Worm (Caenorhabditis elegans) whole organism, young adult: ENCODE data around the gene die-1.

ENCODE experiments used
- B0336.3 ChIP-seq: fragments of 200-800 bp; sonication (Bioruptor generic); IDR thresholded peaks from 2 replicates; pipeline ENCODE4 v1.3.6; 2022; ENCODE audit warnings: missing genetic modification characterization, missing compliant biosample characterization
- C17E4.6 ChIP-seq: fragments of 200-800 bp; sonication (Bioruptor generic); IDR thresholded peaks from 2 replicates; pipeline ENCODE4 v1.3.6; 2022; ENCODE audit warnings: missing genetic modification reagents, missing genetic modification characterization, missing compliant biosample characterization
- F10E7.11 ChIP-seq: sonication (generic microtip); optimal IDR thresholded peaks from 2 replicates; lab custom pipeline; 2017; ENCODE audit warnings: mild to moderate bottlenecking, missing genetic modification characterization, moderate library complexity, missing compliant biosample characterization
- F23B12.7 ChIP-seq: sonication (generic microtip); optimal IDR thresholded peaks from 2 replicates; lab custom pipeline; 2017; ENCODE audit warnings: missing genetic modification characterization, mild to moderate bottlenecking, missing compliant biosample characterization, antibody characterized with exemption, moderate library complexity; ENCODE audit not compliant: insufficient read depth
- F33H1.4 ChIP-seq: fragments of 200-800 bp; sonication (Bioruptor generic); IDR thresholded peaks from 2 replicates; pipeline ENCODE4 v1.3.6; 2022; ENCODE audit warnings: missing genetic modification reagents, missing genetic modification characterization, missing compliant biosample characterization
- F39B2.1 ChIP-seq: fragments of 200-800 bp; sonication (Bioruptor generic); IDR thresholded peaks from 2 replicates; pipeline ENCODE4 v1.3.6; 2022; ENCODE audit warnings: missing genetic modification reagents, missing genetic modification characterization, missing compliant biosample characterization
- F57A8.1 ChIP-seq: fragments of 200-800 bp; sonication (Bioruptor generic); optimal IDR thresholded peaks from 2 replicates; lab custom pipeline; 2018; ENCODE audit warnings: mild to moderate bottlenecking, missing genetic modification characterization, moderate library complexity, missing compliant biosample characterization
- K11D2.4 ChIP-seq: fragments of 200-800 bp; sonication (Bioruptor generic); IDR thresholded peaks from 2 replicates; pipeline ENCODE4 v1.3.6; 2022; ENCODE audit warnings: missing genetic modification reagents, missing genetic modification characterization, missing compliant biosample characterization
- K12H6.12 ChIP-seq: fragments of 200-800 bp; sonication (Bioruptor generic); optimal IDR thresholded peaks from 2 replicates; lab custom pipeline; 2018; ENCODE audit warnings: mild to moderate bottlenecking, missing genetic modification characterization, missing compliant biosample characterization
- T26A5.8 ChIP-seq: sonication (generic microtip); optimal IDR thresholded peaks from 2 replicates; lab custom pipeline; 2016; ENCODE audit warnings: missing genetic modification characterization, missing compliant biosample characterization
- Y53F4B.3 ChIP-seq: fragments of 200-800 bp; sonication (Bioruptor generic); IDR thresholded peaks from 2 replicates; pipeline ENCODE4 v1.3.6; 2022; ENCODE audit warnings: missing genetic modification reagents, missing genetic modification characterization, missing compliant biosample characterization
- Y67H2A.10 ChIP-seq: fragments of 200-800 bp; sonication (Bioruptor generic); conservative IDR thresholded peaks from 2 replicates; pipeline ENCODE4 v1.3.6; 2022; ENCODE audit warnings: missing genetic modification reagents, missing genetic modification characterization, missing compliant biosample characterization
- Y95B8A.8 ChIP-seq: fragments of 200-800 bp; sonication (Bioruptor generic); IDR thresholded peaks from 2 replicates; pipeline ENCODE4 v1.3.6; 2022; ENCODE audit warnings: missing genetic modification reagents, missing genetic modification characterization, missing compliant biosample characterization
- akir-1 ChIP-seq: fragments of 200-800 bp; sonication (Bioruptor generic); optimal IDR thresholded peaks from 2 replicates; lab custom pipeline; 2018; ENCODE audit warnings: mild to moderate bottlenecking, missing genetic modification characterization, moderate library complexity, missing compliant biosample characterization
- ama-1 ChIP-seq, 3 experiments: fragments of 150-350 bp in 1 of 3; sonication (generic microtip) in 2 of 3; optimal IDR thresholded peaks; 2 replicates each; lab custom pipeline; 2014 to 2018; ENCODE audit warnings: missing biosample characterization in 2 of 3, missing genetic modification characterization in 2 of 3, missing genetic modification reagents in 2 of 3
- atf-7 ChIP-seq: sonication (generic microtip); optimal IDR thresholded peaks from 2 replicates; lab custom pipeline; 2017; ENCODE audit warnings: mild to moderate bottlenecking, missing genetic modification characterization, missing compliant biosample characterization
- attf-5 ChIP-seq: fragments of 200-800 bp; sonication (Bioruptor generic); optimal IDR thresholded peaks from 2 replicates; lab custom pipeline; 2018; ENCODE audit warnings: mild to moderate bottlenecking, missing genetic modification characterization, missing compliant biosample characterization
- cebp-1 ChIP-seq, 2 experiments: fragments of 200-800 bp in 1 of 2; sonication (Bioruptor generic) in 1 of 2; sonication (generic microtip) in 1 of 2; IDR thresholded peaks in 1 of 2; optimal IDR thresholded peaks in 1 of 2; 2 replicates each; pipeline versions ENCODE4 v1.3.6 to Lab custom; 2017 to 2022; ENCODE audit warnings: missing compliant biosample characterization in 2 of 2, missing genetic modification characterization in 2 of 2, mild to moderate bottlenecking in 1 of 2, missing genetic modification reagents in 1 of 2, moderate library complexity in 1 of 2
- chd-7 ChIP-seq: sonication (generic microtip); optimal IDR thresholded peaks from 2 replicates; lab custom pipeline; 2016; ENCODE audit warnings: mild to moderate bottlenecking, missing genetic modification characterization, moderate library complexity, missing compliant biosample characterization
- die-1 ChIP-seq: sonication (generic microtip); optimal IDR thresholded peaks from 2 replicates; lab custom pipeline; 2016; ENCODE audit warnings: missing genotype, mild to moderate bottlenecking, missing genetic modification characterization, missing compliant biosample characterization
- dox-1 ChIP-seq: fragments of 200-800 bp; sonication (Bioruptor generic); IDR thresholded peaks from 2 replicates; pipeline ENCODE4 v1.3.6; 2022; ENCODE audit warnings: missing genetic modification reagents, missing genetic modification characterization, missing compliant biosample characterization
- dpl-1 ChIP-seq: fragments of 150-350 bp; optimal IDR thresholded peaks from 2 replicates; lab custom pipeline; 2014; ENCODE audit warnings: missing biosample characterization, missing genetic modification reagents, missing genetic modification characterization
- egl-18 ChIP-seq: fragments of 200-800 bp; sonication (Bioruptor generic); IDR thresholded peaks from 2 replicates; pipeline ENCODE4 v1.3.6; 2022; ENCODE audit warnings: missing genetic modification reagents, missing genetic modification characterization, missing compliant biosample characterization
- egrh-3 ChIP-seq: fragments of 200-800 bp; sonication (Bioruptor generic); IDR thresholded peaks from 2 replicates; pipeline ENCODE4 v1.3.6; 2022; ENCODE audit warnings: missing genetic modification reagents, missing genetic modification characterization, missing compliant biosample characterization
- hmg-1.2 ChIP-seq: fragments of 200-800 bp; sonication (Bioruptor generic); IDR thresholded peaks from 2 replicates; pipeline ENCODE4 v1.3.6; 2022; ENCODE audit warnings: missing genetic modification reagents, missing genetic modification characterization, missing compliant biosample characterization
- hmg-20 ChIP-seq: fragments of 200-800 bp; sonication (Bioruptor generic); IDR thresholded peaks from 2 replicates; pipeline ENCODE4 v1.3.6; 2022; ENCODE audit warnings: missing genetic modification reagents, missing genetic modification characterization, missing compliant biosample characterization
- hrde-1 ChIP-seq: sonication (generic microtip); optimal IDR thresholded peaks from 2 replicates; lab custom pipeline; 2016; ENCODE audit warnings: missing genetic modification characterization, mild to moderate bottlenecking, missing compliant biosample characterization, moderate library complexity, missing genotype, missing genetic modification reagents, borderline replicate concordance
- lag-1 ChIP-seq: fragments of 200-800 bp; sonication (Bioruptor generic); IDR thresholded peaks from 2 replicates; pipeline ENCODE4 v1.3.6; 2022; ENCODE audit warnings: missing genetic modification reagents, missing genetic modification characterization, missing compliant biosample characterization
- lin-26 ChIP-seq: fragments of 200-800 bp; sonication (Bioruptor generic); IDR thresholded peaks from 2 replicates; pipeline ENCODE4 v1.3.6; 2022; ENCODE audit warnings: missing genetic modification reagents, missing genetic modification characterization, missing compliant biosample characterization
- lin-40 ChIP-seq: sonication (generic microtip); optimal IDR thresholded peaks from 2 replicates; lab custom pipeline; 2016; ENCODE audit warnings: missing genetic modification characterization, mild to moderate bottlenecking, missing compliant biosample characterization, missing genotype, missing genetic modification reagents
- lir-1 ChIP-seq: fragments of 200-800 bp; sonication (Bioruptor generic); conservative IDR thresholded peaks from 2 replicates; pipeline ENCODE4 v1.3.6; 2022; ENCODE audit warnings: missing genetic modification reagents, missing genetic modification characterization, missing compliant biosample characterization
- mcd-1 ChIP-seq: fragments of 200-800 bp; sonication (Bioruptor generic); IDR thresholded peaks from 2 replicates; pipeline ENCODE4 v1.3.6; 2022; ENCODE audit warnings: missing genetic modification reagents, missing genetic modification characterization, missing compliant biosample characterization
- mes-4 ChIP-seq: sonication (generic microtip); optimal IDR thresholded peaks from 2 replicates; lab custom pipeline; 2016; ENCODE audit warnings: missing genotype, missing genetic modification characterization, missing compliant biosample characterization
- mxl-1 ChIP-seq: sonication (generic microtip); optimal IDR thresholded peaks from 2 replicates; lab custom pipeline; 2016; ENCODE audit warnings: missing genetic modification characterization, missing compliant biosample characterization
- nfya-2 ChIP-seq: fragments of 200-800 bp; sonication (Bioruptor generic); IDR thresholded peaks from 2 replicates; pipeline ENCODE4 v1.3.6; 2022; ENCODE audit warnings: missing genetic modification reagents, missing genetic modification characterization, missing compliant biosample characterization
- nfyb-1 ChIP-seq: fragments of 200-800 bp; sonication (Bioruptor generic); IDR thresholded peaks from 2 replicates; pipeline ENCODE4 v1.3.6; 2022; ENCODE audit warnings: missing genetic modification reagents, missing genetic modification characterization, missing compliant biosample characterization
- nhr-179 ChIP-seq: sonication (generic microtip); optimal IDR thresholded peaks from 2 replicates; lab custom pipeline; 2016; ENCODE audit warnings: mild to moderate bottlenecking, missing genetic modification characterization, missing compliant biosample characterization
- pbrm-1 ChIP-seq: fragments of 200-800 bp; sonication (Bioruptor generic); IDR thresholded peaks from 2 replicates; pipeline ENCODE4 v1.3.6; 2022; ENCODE audit warnings: missing genetic modification reagents, missing genetic modification characterization, missing compliant biosample characterization
- rpc-1 ChIP-seq, 2 experiments: fragments of 150-350 bp in 1 of 2; sonication (generic microtip) in 1 of 2; optimal IDR thresholded peaks; 2 replicates each; lab custom pipeline; 2014 to 2018; ENCODE audit warnings: missing biosample characterization in 1 of 2, missing genetic modification characterization in 1 of 2, missing genetic modification reagents in 1 of 2, missing genotype in 1 of 2
- somi-1 ChIP-seq: fragments of 200-800 bp; sonication (Bioruptor generic); optimal IDR thresholded peaks from 2 replicates; lab custom pipeline; 2018; ENCODE audit warnings: mild to moderate bottlenecking, missing genetic modification characterization, missing compliant biosample characterization
- tlf-1 ChIP-seq: fragments of 200-800 bp; sonication (Bioruptor generic); optimal IDR thresholded peaks from 2 replicates; lab custom pipeline; 2018; ENCODE audit warnings: mild to moderate bottlenecking, missing genetic modification characterization, missing compliant biosample characterization
- unc-62 ChIP-seq: fragments of 150-350 bp; optimal IDR thresholded peaks from 2 replicates; lab custom pipeline; 2014; ENCODE audit warnings: missing biosample characterization, missing genetic modification reagents, missing genetic modification characterization
- zfh-2 ChIP-seq: fragments of 200-800 bp; sonication (Bioruptor generic); conservative IDR thresholded peaks from 2 replicates; pipeline ENCODE4 v1.3.6; 2022; ENCODE audit warnings: missing genetic modification reagents, missing genetic modification characterization, missing compliant biosample characterization
- ztf-26 ChIP-seq: sonication (generic microtip); optimal IDR thresholded peaks from 2 replicates; lab custom pipeline; 2017; ENCODE audit warnings: missing genetic modification characterization, missing compliant biosample characterization
- ztf-3 ChIP-seq: fragments of 200-800 bp; sonication (Bioruptor generic); optimal IDR thresholded peaks from 2 replicates; lab custom pipeline; 2018; ENCODE audit warnings: mild to moderate bottlenecking, missing genetic modification characterization, missing compliant biosample characterization
- ztf-6 ChIP-seq: fragments of 200-800 bp; sonication (Bioruptor generic); IDR thresholded peaks from 2 replicates; pipeline ENCODE4 v1.3.6; 2022; ENCODE audit warnings: missing genetic modification reagents, missing genetic modification characterization, missing compliant biosample characterization

The die-1 gene

DNA sequence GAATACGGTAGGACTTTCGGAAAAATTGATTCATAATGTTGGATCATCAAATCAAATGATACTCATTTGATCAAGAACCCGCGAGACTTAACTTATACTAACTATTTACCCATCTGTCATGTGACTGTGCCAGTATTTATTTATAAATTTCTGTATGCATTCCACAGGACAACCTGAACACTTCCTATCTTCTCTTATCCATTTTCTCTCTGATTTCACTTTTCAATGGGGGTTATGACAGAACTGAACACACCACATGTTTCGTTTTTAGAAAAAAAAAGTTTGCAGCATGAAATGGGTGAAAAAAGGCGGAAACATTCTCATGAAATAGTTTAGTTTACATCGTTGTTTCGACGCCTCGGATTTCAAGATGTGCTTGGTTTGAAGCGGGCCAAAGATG lies 50.2 kb downstream of the die-1 start:
- TF ChIP-seq F23B12.7 (no peak), tlf-1 (GFP tag; lab: Kevin White, UChicago) (no peak), lin-40 (no peak), dpl-1 (GFP tag; lab: Kevin White, UChicago) (no peak), hmg-1.2 (GFP tag; lab: Robert Waterston, UW) (no peak), F10E7.11 (tag; lab: Kevin White, UChicago) (no peak), Y67H2A.10 (no peak), zfh-2 (GFP tag; lab: Robert Waterston, UW) (no peak), mxl-1 (tag; lab: Kevin White, UChicago) (no peak), lir-1 (GFP tag; lab: Robert Waterston, UW) (no peak), Y53F4B.3 (GFP tag; lab: Robert Waterston, UW) (no peak), akir-1 (GFP tag; lab: Kevin White, UChicago) (no peak), nfya-2 (GFP tag; lab: Robert Waterston, UW) (no peak), egl-18 (GFP tag; lab: Robert Waterston, UW) (no peak), nhr-179 (no peak), F33H1.4 (GFP tag; lab: Robert Waterston, UW) (no peak)
- TF ChIP-seq, all 124 proteins: peak for 0

DNA sequence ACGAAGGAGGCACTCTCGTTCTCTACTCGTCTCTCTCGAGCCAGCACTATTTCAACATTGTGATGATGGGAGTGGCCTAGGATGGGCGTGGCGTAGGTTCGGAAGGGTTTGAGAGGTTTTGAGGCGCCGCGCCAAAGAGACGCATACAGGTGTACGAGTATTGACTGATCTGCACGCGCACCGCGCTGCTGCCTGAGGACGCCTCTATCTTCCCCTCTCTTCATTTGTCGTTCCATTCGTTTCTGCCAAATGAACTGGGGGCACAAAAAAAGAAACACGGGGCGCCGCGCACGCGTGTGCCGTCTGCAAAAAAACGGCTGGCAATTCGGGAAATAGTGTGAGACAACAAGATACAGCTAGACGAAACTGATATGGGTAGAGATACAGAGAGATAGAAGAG lies 51.7 kb downstream of the die-1 start, which contains the start of gene lec-2:
lec-2 (minus strand) TSS at position 171 of the 400 bp plus-strand sequence.
- no peak for TF ChIP-seq rpc-1 (optimal IDR thresholded peaks at IDR 0.05; lab: Kevin White, UChicago)
- TF ChIP-seq rpc-1 (tag; optimal IDR thresholded peaks at IDR 0.05; lab: Kevin White, UChicago), result no peak
- peak; percentile 36; the same call in 1 of the 2 replicates for TF ChIP-seq mcd-1 (GFP tag; lab: Robert Waterston, UW)
- no peak for TF ChIP-seq F57A8.1 (GFP tag; lab: Kevin White, UChicago)
- TF ChIP-seq ztf-26 (tag; lab: Kevin White, UChicago), result peak; percentile 43
- TF ChIP-seq cebp-1 (GFP tag; IDR thresholded peaks at IDR 0.05; lab: Robert Waterston, UW), result no peak
- TF ChIP-seq cebp-1 (tag; optimal IDR thresholded peaks at IDR 0.05; lab: Kevin White, UChicago), result peak; percentile 33
- peak; percentile 26 for TF ChIP-seq ama-1 (optimal IDR thresholded peaks at IDR 0.05; lab: Kevin White, UChicago)
- no peak for TF ChIP-seq ama-1 (GFP tag; optimal IDR thresholded peaks at IDR 0.05; lab: Kevin White, UChicago)
- TF ChIP-seq mes-4 (tag; lab: Kevin White, UChicago), result no peak
- TF ChIP-seq Y67H2A.10, result no peak
- peak; percentile 68 for TF ChIP-seq somi-1
- TF ChIP-seq hmg-20 (GFP tag; lab: Robert Waterston, UW), result no peak
- no peak for TF ChIP-seq T26A5.8 (tag; lab: Kevin White, UChicago)
- no peak for TF ChIP-seq C17E4.6
- TF ChIP-seq pbrm-1, result no peak
- TF ChIP-seq die-1 (tag; lab: Kevin White, UChicago), result peak; percentile 12
- TF ChIP-seq hmg-1.2 (GFP tag; lab: Robert Waterston, UW), result peak; percentile 42; the same call in 1 of the 2 replicates
- TF ChIP-seq nfyb-1 (GFP tag; lab: Robert Waterston, UW), result 0 out of 2 replicates have a peak, but pooled peaks have one; percentile 65
- TF ChIP-seq lin-40, result peak; percentile 63
- peak; percentile 0 for TF ChIP-seq ztf-3 (GFP tag; lab: Kevin White, UChicago)
- TF ChIP-seq unc-62 (GFP tag; lab: Kevin White, UChicago), result no peak
- no peak for TF ChIP-seq F39B2.1 (GFP tag; lab: Robert Waterston, UW)
- peak; percentile 25 for TF ChIP-seq atf-7 (tag; lab: Kevin White, UChicago)
- TF ChIP-seq Y95B8A.8 (GFP tag; lab: Robert Waterston, UW), result no peak
- peak; percentile 20 for TF ChIP-seq K12H6.12
- TF ChIP-seq hrde-1, result no peak
- no peak for TF ChIP-seq lag-1
- peak; percentile 33 for TF ChIP-seq attf-5 (GFP tag; lab: Kevin White, UChicago)
- TF ChIP-seq zfh-2 (GFP tag; lab: Robert Waterston, UW), result peak; percentile 88
- peak; percentile 58 for TF ChIP-seq chd-7 (tag; lab: Kevin White, UChicago)
- peak; percentile 25; the same call in 1 of the 2 replicates for TF ChIP-seq dox-1 (GFP tag; lab: Robert Waterston, UW)
- peak; percentile 46; the same call in 1 of the 2 replicates for TF ChIP-seq B0336.3 (GFP tag; lab: Robert Waterston, UW)
- peak; percentile 63 for TF ChIP-seq lin-26
- peak; percentile 69; the same call in 1 of the 2 replicates for TF ChIP-seq K11D2.4 (GFP tag; lab: Robert Waterston, UW)
- no peak for TF ChIP-seq ztf-6
- TF ChIP-seq egrh-3 (GFP tag; lab: Robert Waterston, UW), result peak; percentile 13; the same call in 1 of the 2 replicates
